Fruit fly (Drosophila melanogaster) whole organism, embryonic: ENCODE data around the gene CG5731.
A peak's percentile ranks its signal among the peaks of the same experiment; 100 is the strongest.

Source experiments
- CG11085 ChIP-seq: fragments of 200-800 bp; sonication (Bioruptor generic); IDR thresholded peaks from 2 replicates; pipeline ENCODE4 v1.3.6; 2022; ENCODE audit warnings: missing biosample characterization, missing genetic modification characterization
- CG12155 ChIP-seq: fragments of 200-800 bp; sonication (Bioruptor generic); optimal IDR thresholded peaks from 3 replicates; lab custom pipeline; 2016; ENCODE audit warnings: missing biosample characterization, missing genetic modification characterization
- CG12659 ChIP-seq: fragments of 200-800 bp; sonication (Bioruptor generic); optimal IDR thresholded peaks from 3 replicates; lab custom pipeline; 2017; ENCODE audit warnings: mild to moderate bottlenecking, missing biosample characterization, missing genetic modification reagents, missing genetic modification characterization
- CG1647 ChIP-seq: fragments of 200-800 bp; sonication (Bioruptor generic); optimal IDR thresholded peaks from 3 replicates; lab custom pipeline; 2016; ENCODE audit warnings: missing biosample characterization, missing genetic modification characterization
- CG17802 ChIP-seq: fragments of 200-800 bp; sonication (Bioruptor generic); optimal IDR thresholded peaks from 2 replicates; lab custom pipeline; 2018; ENCODE audit warnings: missing biosample characterization, mild to moderate bottlenecking, missing genetic modification characterization, moderate library complexity
- CG1792 ChIP-seq: fragments of 200-800 bp; sonication (Bioruptor generic); optimal IDR thresholded peaks from 2 replicates; lab custom pipeline; 2016; ENCODE audit warnings: missing biosample characterization, missing genetic modification characterization
- CG2199 ChIP-seq: fragments of 200-800 bp; sonication (Bioruptor generic); IDR thresholded peaks from 3 replicates; pipeline ENCODE4 v1.3.6; 2022; ENCODE audit warnings: missing biosample characterization, missing genetic modification characterization
- CG30020 ChIP-seq: fragments of 200-800 bp; optimal IDR thresholded peaks from 2 replicates; lab custom pipeline; 2019; ENCODE audit warnings: missing biosample characterization, mild to moderate bottlenecking, missing genetic modification characterization, moderate library complexity
- CG3065 ChIP-seq: fragments of 200-800 bp; sonication (Bioruptor generic); optimal IDR thresholded peaks from 2 replicates; lab custom pipeline; 2016; ENCODE audit warnings: missing biosample characterization, missing genetic modification characterization
- CG31388 ChIP-seq: fragments of 200-800 bp; sonication (Bioruptor generic); optimal IDR thresholded peaks from 2 replicates; lab custom pipeline; 2016; ENCODE audit warnings: missing biosample characterization, missing genetic modification characterization
- CG3995 ChIP-seq: fragments of 200-800 bp; sonication (Bioruptor generic); optimal IDR thresholded peaks from 3 replicates; lab custom pipeline; 2016; ENCODE audit warnings: missing biosample characterization, missing genetic modification characterization
- CG4282 ChIP-seq: fragments of 200-800 bp; sonication (Bioruptor generic); optimal IDR thresholded peaks from 2 replicates; lab custom pipeline; 2016; ENCODE audit warnings: missing biosample characterization, missing genetic modification characterization
- CG43689 ChIP-seq: fragments of 200-800 bp; sonication (Bioruptor generic); IDR thresholded peaks from 2 replicates; pipeline ENCODE4 v1.3.6; 2022; ENCODE audit warnings: missing biosample characterization, missing genetic modification characterization
- CG4404 ChIP-seq: fragments of 200-800 bp; sonication (Bioruptor generic); IDR thresholded peaks from 2 replicates; pipeline ENCODE4 v1.3.6; 2022; ENCODE audit warnings: missing biosample characterization, missing genetic modification characterization
- CG4730 ChIP-seq: fragments of 200-800 bp; sonication (Bioruptor generic); IDR thresholded peaks from 2 replicates; pipeline ENCODE4 v1.3.6; 2022; ENCODE audit warnings: missing biosample characterization, missing genetic modification characterization
- CG9727 ChIP-seq: fragments of 200-800 bp; sonication (Bioruptor generic); optimal IDR thresholded peaks from 3 replicates; lab custom pipeline; 2017; ENCODE audit warnings: missing biosample characterization, mild to moderate bottlenecking, missing genetic modification characterization
- CG9797 ChIP-seq: fragments of 200-800 bp; sonication (Bioruptor generic); optimal IDR thresholded peaks from 3 replicates; lab custom pipeline; 2018; ENCODE audit warnings: missing biosample characterization, mild to moderate bottlenecking, missing genetic modification characterization
- Doc2 ChIP-seq: fragments of 200-800 bp; sonication (Bioruptor generic); IDR thresholded peaks from 2 replicates; pipeline ENCODE4 v1.3.6; 2022; ENCODE audit warnings: missing biosample characterization, missing genetic modification characterization
- HLHmδ ChIP-seq: fragments of 200-800 bp; sonication (Bioruptor generic); optimal IDR thresholded peaks from 2 replicates; lab custom pipeline; 2018; ENCODE audit warnings: missing biosample characterization, mild to moderate bottlenecking, missing genetic modification characterization, moderate library complexity
- Hey ChIP-seq: fragments of 200-800 bp; sonication (Bioruptor generic); optimal IDR thresholded peaks from 3 replicates; lab custom pipeline; 2018; ENCODE audit warnings: missing biosample characterization, mild to moderate bottlenecking, missing genetic modification characterization
- Hr39 ChIP-seq: fragments of >200 bp; optimal IDR thresholded peaks from 2 replicates; lab custom pipeline; 2017
- Hr78 ChIP-seq, 2 experiments: fragments of 200-800 bp in 1 of 2; fragments of >200 bp in 1 of 2; sonication (Bioruptor generic) in 1 of 2; optimal IDR thresholded peaks; 2 replicates each; lab custom pipeline; 2017 to 2019; ENCODE audit warnings: missing biosample characterization in 2 of 2, missing genetic modification characterization in 2 of 2, mild to moderate bottlenecking in 1 of 2, moderate library complexity in 1 of 2
- Meics ChIP-seq: fragments of 200-800 bp; sonication (Bioruptor generic); optimal IDR thresholded peaks from 2 replicates; lab custom pipeline; 2017; ENCODE audit warnings: missing biosample characterization, mild to moderate bottlenecking, missing genetic modification characterization
- Nf-YC ChIP-seq: fragments of 200-800 bp; optimal IDR thresholded peaks from 3 replicates; lab custom pipeline; 2019; ENCODE audit warnings: missing biosample characterization, mild to moderate bottlenecking, missing genetic modification characterization, moderate library complexity
- Sin3A ChIP-seq: fragments of >200 bp; optimal IDR thresholded peaks from 2 replicates; lab custom pipeline; 2018
- TFAM ChIP-seq: fragments of 200-800 bp; sonication (Bioruptor generic); optimal IDR thresholded peaks from 2 replicates; lab custom pipeline; 2017; ENCODE audit warnings: missing biosample characterization, missing genetic modification characterization, inconsistent platforms
- Xbp1 ChIP-seq: fragments of 200-800 bp; sonication (Bioruptor generic); optimal IDR thresholded peaks from 3 replicates; lab custom pipeline; 2016; ENCODE audit warnings: missing biosample characterization, mild to moderate bottlenecking, missing genetic modification characterization
- ara ChIP-seq: fragments of 200-800 bp; sonication (Bioruptor generic); IDR thresholded peaks from 2 replicates; pipeline ENCODE4 v1.3.6; 2022; ENCODE audit warnings: missing biosample characterization, missing genetic modification characterization
- ash1 ChIP-seq: fragments of 200-800 bp; sonication (Bioruptor generic); optimal IDR thresholded peaks from 2 replicates; lab custom pipeline; 2018; ENCODE audit warnings: missing biosample characterization, mild to moderate bottlenecking, missing genetic modification characterization
- bsh ChIP-seq, 2 experiments: fragments of 200-800 bp; sonication (Bioruptor generic); optimal IDR thresholded peaks; 2 replicates each; lab custom pipeline; 2017 to 2018; ENCODE audit warnings: mild to moderate bottlenecking in 2 of 2, missing biosample characterization in 2 of 2, missing genetic modification characterization in 2 of 2, moderate library complexity in 1 of 2
- crol ChIP-seq: fragments of 200-800 bp; sonication (Bioruptor generic); IDR thresholded peaks from 2 replicates; pipeline ENCODE4 v1.3.6; 2022; ENCODE audit warnings: missing biosample characterization, missing genetic modification characterization
- da ChIP-seq: fragments of 200-800 bp; sonication (Bioruptor generic); optimal IDR thresholded peaks from 2 replicates; lab custom pipeline; 2016; ENCODE audit warnings: missing biosample characterization, missing genetic modification characterization
- danr ChIP-seq: fragments of 200-800 bp; sonication (Bioruptor generic); IDR thresholded peaks from 2 replicates; pipeline ENCODE4 v1.3.6; 2022; ENCODE audit warnings: missing biosample characterization, missing genetic modification characterization
- disco-r ChIP-seq: fragments of 200-800 bp; sonication (Bioruptor generic); optimal IDR thresholded peaks from 2 replicates; lab custom pipeline; 2016; ENCODE audit warnings: missing biosample characterization, missing genetic modification characterization
- gce ChIP-seq: fragments of 200-800 bp; sonication (Bioruptor generic); IDR thresholded peaks from 3 replicates; pipeline ENCODE4 v1.3.6; 2022; ENCODE audit warnings: missing biosample characterization, missing genetic modification characterization
- kni ChIP-seq: fragments of 200-800 bp; sonication (Bioruptor generic); optimal IDR thresholded peaks from 3 replicates; lab custom pipeline; 2017; ENCODE audit warnings: mild to moderate bottlenecking, missing biosample characterization, missing genetic modification reagents, missing genetic modification characterization
- mld ChIP-seq: fragments of 200-800 bp; sonication (Bioruptor generic); IDR thresholded peaks from 3 replicates; pipeline ENCODE4 v1.3.6; 2022; ENCODE audit warnings: missing biosample characterization, missing genetic modification characterization; ENCODE audit not compliant: partially characterized antibody
- psq ChIP-seq: fragments of 200-800 bp; sonication (Bioruptor generic); optimal IDR thresholded peaks from 2 replicates; lab custom pipeline; 2017; ENCODE audit warnings: missing biosample characterization, missing genetic modification characterization
- row ChIP-seq: fragments of 200-800 bp; sonication (Bioruptor generic); IDR thresholded peaks from 3 replicates; pipeline ENCODE4 v1.3.6; 2022; ENCODE audit warnings: missing biosample characterization, missing genetic modification characterization
- sens-2 ChIP-seq: fragments of 200-800 bp; sonication (Bioruptor generic); IDR thresholded peaks from 2 replicates; pipeline ENCODE4 v1.3.6; 2022; ENCODE audit warnings: missing biosample characterization, missing genetic modification characterization
- sim ChIP-seq: fragments of 200-800 bp; sonication (Bioruptor generic); IDR thresholded peaks from 2 replicates; pipeline ENCODE4 v1.3.6; 2022; ENCODE audit warnings: missing biosample characterization, missing genetic modification characterization
- tap ChIP-seq: fragments of 200-800 bp; optimal IDR thresholded peaks from 3 replicates; lab custom pipeline; 2019; ENCODE audit warnings: missing biosample characterization, mild to moderate bottlenecking, missing genetic modification characterization, moderate library complexity
- ttk ChIP-seq: fragments of 200-800 bp; sonication (Bioruptor generic); IDR thresholded peaks from 2 replicates; pipeline ENCODE4 v2.1.2; 2022; ENCODE audit warnings: missing biosample characterization, missing genetic modification characterization

The CG5731 gene

DNA sequence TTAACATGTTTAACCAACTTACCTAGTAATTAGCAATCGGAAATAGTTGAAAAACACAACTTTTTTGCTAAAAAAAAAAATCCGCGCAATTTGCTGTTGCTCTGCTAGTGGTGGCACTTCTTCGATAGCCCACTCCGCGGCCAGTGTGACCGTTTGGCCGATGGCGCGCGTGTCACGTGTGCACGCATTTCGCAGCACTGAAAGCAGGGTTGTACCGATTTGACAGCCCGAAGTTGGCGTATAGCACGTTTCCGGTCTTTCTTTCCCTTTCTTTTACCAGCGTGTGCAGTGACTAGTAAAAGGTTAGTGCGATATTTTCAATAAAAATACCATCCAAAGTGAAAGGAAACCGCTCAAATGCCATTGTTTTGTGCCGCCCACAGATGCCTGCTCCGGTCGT, 8.7 kb downstream of the CG5731 start, which contains the start of the genes Ripalpha and RpL7 (continued):
- TF ChIP-seq da (GFP tag; lab: Kevin White, UChicago) = peak; percentile 98
- peak; percentile 83 for TF ChIP-seq row (GFP tag; lab: Robert Waterston, UW)
- peak; percentile 98 for TF ChIP-seq Xbp1 (GFP tag; lab: Kevin White, UChicago)
- peak; percentile 96 for TF ChIP-seq ara (GFP tag; lab: Robert Waterston, UW)
- peak; percentile 100 for TF ChIP-seq HLHmδ (GFP tag; lab: Kevin White, UChicago)
- TF ChIP-seq Hr78 (GFP tag; optimal IDR thresholded peaks at IDR 0.05; lab: Kevin White, UChicago) = no peak
- peak; percentile 81 for TF ChIP-seq Nf-YC (tag; lab: Kevin White, UChicago)
- peak; percentile 100 for TF ChIP-seq CG12659
- peak; percentile 100 for TF ChIP-seq ash1 (GFP tag; lab: Kevin White, UChicago)
- peak in 1 of 2 experiments; percentile 93 for TF ChIP-seq bsh (GFP tag; optimal IDR thresholded peaks at IDR 0.05; lab: Kevin White, UChicago)
- no peak for TF ChIP-seq Doc2 (GFP tag; lab: Robert Waterston, UW)
- peak; percentile 85 for TF ChIP-seq CG4404 (GFP tag; lab: Robert Waterston, UW)
- TF ChIP-seq gce (GFP tag; lab: Robert Waterston, UW) = peak; percentile 97
- TF ChIP-seq mld (GFP tag; lab: Robert Waterston, UW) = peak; percentile 74; the same call in 2 of the 3 replicates
- peak; percentile 98 for TF ChIP-seq disco-r (GFP tag; lab: Kevin White, UChicago)
- no peak; the same call in 1 of the 2 replicates for TF ChIP-seq CG43689 (GFP tag; lab: Robert Waterston, UW)
- TF ChIP-seq tap = peak; percentile 84
- TF ChIP-seq ttk (GFP tag; lab: Robert Waterston, UW) = peak; percentile 96
- TF ChIP-seq danr (GFP tag; lab: Robert Waterston, UW) = peak; percentile 81
- TF ChIP-seq CG1647 (GFP tag; lab: Kevin White, UChicago) = peak; percentile 98
- peak; percentile 97 for TF ChIP-seq CG4282 (GFP tag; lab: Kevin White, UChicago)
- peak; percentile 91 for TF ChIP-seq CG17802 (tag; lab: Kevin White, UChicago)
- TF ChIP-seq kni = peak; percentile 99
- TF ChIP-seq Sin3A (lab: Kevin White, UChicago) = peak; percentile 69
- peak; percentile 96 for TF ChIP-seq CG2199
- TF ChIP-seq psq (GFP tag; lab: Kevin White, UChicago) = peak; percentile 94
- peak; percentile 81 for TF ChIP-seq CG31388 (GFP tag; lab: Kevin White, UChicago)
- peak; percentile 92 for TF ChIP-seq TFAM (GFP tag; lab: Kevin White, UChicago)
- TF ChIP-seq CG11085 (GFP tag; lab: Robert Waterston, UW) = peak; percentile 98
- peak; percentile 78 for TF ChIP-seq CG30020
- peak; percentile 99 for TF ChIP-seq Meics (GFP tag; lab: Kevin White, UChicago)
- peak; percentile 97 for TF ChIP-seq CG1792 (GFP tag; lab: Kevin White, UChicago)
- TF ChIP-seq CG9797 (GFP tag; lab: Kevin White, UChicago) = peak; percentile 99
- TF ChIP-seq CG3065 (GFP tag; lab: Kevin White, UChicago) = peak; percentile 97
- peak; percentile 96 for TF ChIP-seq CG12155 (GFP tag; lab: Kevin White, UChicago)
- peak; percentile 96 for TF ChIP-seq sens-2 (GFP tag; lab: Robert Waterston, UW)
- TF ChIP-seq CG4730 (GFP tag; lab: Robert Waterston, UW) = peak; percentile 88
- no peak for TF ChIP-seq Hr39
- peak; percentile 87 for TF ChIP-seq CG3995 (GFP tag; lab: Kevin White, UChicago)
- peak; percentile 89 for TF ChIP-seq sim (GFP tag; lab: Robert Waterston, UW)
- peak; percentile 98 for TF ChIP-seq Hey (tag; lab: Kevin White, UChicago)
- no peak; the same call in 1 of the 2 replicates for TF ChIP-seq crol (GFP tag; lab: Robert Waterston, UW)
- peak; percentile 99 for TF ChIP-seq CG9727 (GFP tag; lab: Kevin White, UChicago)
